Worm (Caenorhabditis elegans) whole organism, L2 larva: Measurements from ENCODE around the gene col-144.

Source experiments
- lin-13 ChIP-seq: fragments of 150-350 bp; optimal IDR thresholded peaks from 2 replicates; lab custom pipeline; 2014; ENCODE audit warnings: missing biosample characterization, missing genetic modification reagents, missing genetic modification characterization
- ztf-11 ChIP-seq: sonication (generic microtip); optimal IDR thresholded peaks from 2 replicates; lab custom pipeline; 2017; ENCODE audit warnings: missing biosample characterization, missing genetic modification characterization

- TF ChIP-seq ztf-11 (no peak), lin-13 (GFP tag; lab: Kevin White, UChicago) (no peak)
Measured at ce11 chrV:9183718-9184441, 23.4 kb upstream of the col-144 start.
